Fruit fly (Drosophila melanogaster): ENCODE results near the gene CG34251.

dm6 chr3L:17654668-17655050 is 16.8 kb upstream of the CG34251 start:
- TF ChIP-seq CG11762 (GFP tag; optimal IDR thresholded peaks at IDR 0.05; ENCODE audit: insufficient read depth) (no peak), ss (GFP tag; optimal IDR thresholded peaks at IDR 0.05) (no peak), spab (GFP tag; optimal IDR thresholded peaks at IDR 0.05) (no peak)
